Fruit fly (Drosophila melanogaster) whole organism, wandering third instar larva: ENCODE measurements around the gene Nos.

Experiments used
- Abd-B ChIP-seq: fragments of >200 bp; optimal IDR thresholded peaks from 2 replicates; lab custom pipeline; 2017; ENCODE audit warnings: missing biosample characterization, missing genetic modification characterization
- CG32264 ChIP-seq: fragments of 200-800 bp; sonication (Bioruptor generic); optimal IDR thresholded peaks from 2 replicates; lab custom pipeline; 2016; ENCODE audit warnings: missing biosample characterization, missing genetic modification characterization
- CG9705 ChIP-seq: fragments of 200-800 bp; sonication (Bioruptor generic); optimal IDR thresholded peaks from 2 replicates; lab custom pipeline; 2018; ENCODE audit warnings: missing biosample characterization, mild to moderate bottlenecking, missing genetic modification characterization
- CrebA ChIP-seq: fragments of 200-800 bp; sonication (Bioruptor generic); optimal IDR thresholded peaks from 2 replicates; lab custom pipeline; 2016; ENCODE audit warnings: missing biosample characterization, mild to moderate bottlenecking, missing genetic modification characterization, borderline replicate concordance
- Dfd ChIP-seq: fragments of >200 bp; optimal IDR thresholded peaks from 2 replicates; lab custom pipeline; 2017; ENCODE audit warnings: missing biosample characterization, missing genetic modification characterization
- Dif ChIP-seq: fragments of 200-275, 200-300 bp; sonication (Bioruptor generic); optimal IDR thresholded peaks from 2 replicates; lab custom pipeline; 2018; ENCODE audit warnings: missing biosample characterization, missing genetic modification characterization; ENCODE audit not compliant: partially characterized antibody
- GATAd ChIP-seq: sonication (Bioruptor generic); optimal IDR thresholded peaks from 2 replicates; lab custom pipeline; 2016; ENCODE audit warnings: missing biosample characterization, missing genetic modification characterization
- HLH106 ChIP-seq: fragments of 200-800 bp; optimal IDR thresholded peaks from 3 replicates; lab custom pipeline; 2019; ENCODE audit warnings: missing biosample characterization, mild to moderate bottlenecking, missing genetic modification characterization, moderate library complexity
- Hnf4 ChIP-seq: fragments of 200-800 bp; sonication (Bioruptor generic); optimal IDR thresholded peaks from 2 replicates; lab custom pipeline; 2016; ENCODE audit warnings: missing biosample characterization, mild to moderate bottlenecking, missing genetic modification characterization
- Hr78 ChIP-seq: fragments of >200 bp; optimal IDR thresholded peaks from 2 replicates; lab custom pipeline; 2017; ENCODE audit warnings: missing biosample characterization, missing genetic modification characterization
- Hr83 ChIP-seq: fragments of 200-300 bp; sonication (Bioruptor generic); optimal IDR thresholded peaks from 2 replicates; lab custom pipeline; 2016; ENCODE audit warnings: missing biosample characterization, mild to moderate bottlenecking, missing genetic modification characterization, moderate library complexity; ENCODE audit not compliant: poor library complexity, severe bottlenecking
- Jra ChIP-seq: sonication (Bioruptor generic); optimal IDR thresholded peaks from 2 replicates; lab custom pipeline; 2016; ENCODE audit warnings: missing biosample characterization, missing genetic modification characterization
- Myc ChIP-seq: fragments of >200 bp; optimal IDR thresholded peaks from 2 replicates; lab custom pipeline; 2017
- N ChIP-seq: fragments of >200 bp; optimal IDR thresholded peaks from 2 replicates; lab custom pipeline; 2018; ENCODE audit warnings: missing biosample characterization, missing external identifiers, missing genetic modification characterization
- Rel ChIP-seq, 2 experiments: fragments of 200-800 bp; sonication (Bioruptor generic) in 1 of 2; optimal IDR thresholded peaks; 2 replicates in 1 of 2; 3 replicates in 1 of 2; lab custom pipeline; 2016 to 2019; ENCODE audit warnings: mild to moderate bottlenecking in 2 of 2, missing biosample characterization in 2 of 2, missing genetic modification characterization in 2 of 2, moderate library complexity in 1 of 2
- Sp1 ChIP-seq: fragments of 200-800 bp; sonication (Bioruptor generic); optimal IDR thresholded peaks from 3 replicates; lab custom pipeline; 2019; ENCODE audit warnings: missing biosample characterization, mild to moderate bottlenecking, missing genetic modification characterization, moderate library complexity
- Vsx2 ChIP-seq: fragments of 200-300, 225-300 bp; sonication (Bioruptor generic); optimal IDR thresholded peaks from 2 replicates; lab custom pipeline; 2018; ENCODE audit warnings: missing biosample characterization, missing genetic modification characterization; ENCODE audit not compliant: partially characterized antibody
- br ChIP-seq: fragments of 200-800 bp; sonication (Bioruptor generic); optimal IDR thresholded peaks from 2 replicates; lab custom pipeline; 2016; ENCODE audit warnings: missing biosample characterization, missing genetic modification characterization
- brk ChIP-seq: fragments of 200-800 bp; sonication (Bioruptor generic); optimal IDR thresholded peaks from 2 replicates; lab custom pipeline; 2016; ENCODE audit warnings: missing biosample characterization, mild to moderate bottlenecking, missing genetic modification characterization
- dl ChIP-seq, 2 experiments: fragments of 175-275, 200-275 bp in 1 of 2; fragments of 200-275 bp in 1 of 2; sonication (Bioruptor generic); optimal IDR thresholded peaks; lab custom pipeline; 2018; ENCODE audit warnings: mild to moderate bottlenecking in 2 of 2, missing biosample characterization in 2 of 2, missing genetic modification characterization in 2 of 2, moderate library complexity in 2 of 2; ENCODE audit not compliant: partially characterized antibody in 2 of 2, insufficient read depth in 1 of 2
- dmrt93B ChIP-seq: fragments of 200-800 bp; sonication (Bioruptor generic); optimal IDR thresholded peaks from 2 replicates; lab custom pipeline; 2018; ENCODE audit warnings: missing biosample characterization, mild to moderate bottlenecking, missing genetic modification characterization
- dsf ChIP-seq: sonication (Bioruptor generic); optimal IDR thresholded peaks from 2 replicates; lab custom pipeline; 2016; ENCODE audit warnings: missing biosample characterization, missing genetic modification characterization, borderline replicate concordance
- ey ChIP-seq: fragments of 200-800 bp; sonication (Bioruptor generic); optimal IDR thresholded peaks from 2 replicates; lab custom pipeline; 2016; ENCODE audit warnings: missing biosample characterization, missing genetic modification characterization
- foxo ChIP-seq, 2 experiments: fragments of 200-800 bp; sonication (Bioruptor generic); optimal IDR thresholded peaks; 2 replicates in 1 of 2; 3 replicates in 1 of 2; lab custom pipeline; 2016 to 2017; ENCODE audit warnings: missing biosample characterization in 2 of 2, missing genetic modification characterization in 2 of 2
- h ChIP-seq: fragments of 200-800 bp; sonication (Bioruptor generic); optimal IDR thresholded peaks from 3 replicates; lab custom pipeline; 2016; ENCODE audit warnings: missing biosample characterization, mild to moderate bottlenecking, missing genetic modification characterization
- jim ChIP-seq: fragments of 175-275, 200-325 bp; sonication (Bioruptor generic); optimal IDR thresholded peaks from 2 replicates; lab custom pipeline; 2016; ENCODE audit warnings: missing biosample characterization, mild to moderate bottlenecking, missing genetic modification characterization
- lola ChIP-seq: fragments of >200 bp; optimal IDR thresholded peaks from 2 replicates; lab custom pipeline; 2017; ENCODE audit warnings: missing biosample characterization, missing genetic modification characterization
- pan ChIP-seq: fragments of >200 bp; optimal IDR thresholded peaks from 2 replicates; lab custom pipeline; 2017
- rgr ChIP-seq: fragments of 200-800 bp; sonication (Bioruptor generic); optimal IDR thresholded peaks from 3 replicates; lab custom pipeline; 2016; ENCODE audit warnings: missing biosample characterization, mild to moderate bottlenecking, missing genetic modification characterization
- sage ChIP-seq: fragments of 200-800 bp; sonication (Bioruptor generic); optimal IDR thresholded peaks from 2 replicates; lab custom pipeline; 2016; ENCODE audit warnings: missing biosample characterization, mild to moderate bottlenecking, missing genetic modification characterization
- sv ChIP-seq: fragments of 200-800 bp; sonication (Bioruptor generic); optimal IDR thresholded peaks from 3 replicates; lab custom pipeline; 2016; ENCODE audit warnings: missing biosample characterization, missing genetic modification characterization
- tai ChIP-seq: sonication (Bioruptor generic); optimal IDR thresholded peaks from 2 replicates; lab custom pipeline; 2016; ENCODE audit warnings: missing biosample characterization, missing genetic modification characterization
- woc ChIP-seq: sonication (Bioruptor generic); optimal IDR thresholded peaks from 2 replicates; lab custom pipeline; 2016; ENCODE audit warnings: missing biosample characterization, mild to moderate bottlenecking, missing genetic modification characterization

The Nos gene

dm6 chr2L:10789922-10790321, 47.4 kb downstream of the Nos start, which contains the start of gene CG31870:
TSS of gene CG31870 (plus strand) at chr2L:10790222.
- TF ChIP-seq rgr (no peak), dmrt93B (GFP tag; lab: Kevin White, UChicago) (no peak), Jra (GFP tag; lab: Kevin White, UChicago) (no peak), lola (GFP tag; lab: Kevin White, UChicago) (no peak), Hr83 (no peak), Hnf4 (GFP tag; lab: Kevin White, UChicago) (no peak), Hr78 (GFP tag; lab: Kevin White, UChicago) (no peak), Myc (no peak), Dif (GFP tag; lab: Kevin White, UChicago) (no peak), CrebA (GFP tag; lab: Kevin White, UChicago) (no peak), ey (no peak), CG9705 (GFP tag; lab: Kevin White, UChicago) (no peak), dsf (no peak)
- TF ChIP-seq, all 38 proteins: peak for 0

- no peak for TF ChIP-seq HLH106
- no peak for TF ChIP-seq foxo (GFP tag; optimal IDR thresholded peaks at IDR 0.05; lab: Kevin White, UChicago)
- TF ChIP-seq dsf, result no peak
- TF ChIP-seq Myc, result no peak
- no peak for TF ChIP-seq sv (GFP tag; lab: Kevin White, UChicago)
- no peak for TF ChIP-seq Abd-B (GFP tag; lab: Kevin White, UChicago)
- TF ChIP-seq rgr, result no peak
- no peak for TF ChIP-seq sage (GFP tag; lab: Kevin White, UChicago)
- TF ChIP-seq CG32264 (GFP tag; lab: Kevin White, UChicago), result no peak
- no peak for TF ChIP-seq dl (GFP tag; optimal IDR thresholded peaks at IDR 0.05; lab: Kevin White, UChicago; ENCODE audit: insufficient read depth in 1 of 2, partially characterized antibody in 2 of 2)
- TF ChIP-seq Sp1 (GFP tag; lab: Kevin White, UChicago), result no peak
- no peak for TF ChIP-seq dmrt93B (GFP tag; lab: Kevin White, UChicago)
- TF ChIP-seq h (GFP tag; lab: Kevin White, UChicago), result no peak
- no peak for TF ChIP-seq lola (GFP tag; lab: Kevin White, UChicago)
- TF ChIP-seq Jra (GFP tag; lab: Kevin White, UChicago), result no peak
- no peak for TF ChIP-seq GATAd (GFP tag; lab: Kevin White, UChicago)
- no peak for TF ChIP-seq brk
These were observed 56.1 kb downstream of the Nos start for dm6 chr2L:10781252-10781651.

- no peak for TF ChIP-seq Dif (GFP tag; lab: Kevin White, UChicago)
- TF ChIP-seq Rel (GFP tag; optimal IDR thresholded peaks at IDR 0.05; lab: Kevin White, UChicago), result no peak
- TF ChIP-seq Rel (tag; optimal IDR thresholded peaks at IDR 0.05; lab: Kevin White, UChicago), result no peak
- no peak for TF ChIP-seq Dfd (GFP tag; lab: Kevin White, UChicago)
- TF ChIP-seq Hr78 (GFP tag; lab: Kevin White, UChicago), result no peak
- TF ChIP-seq br (GFP tag; lab: Kevin White, UChicago), result no peak
- TF ChIP-seq pan, result no peak
- TF ChIP-seq CG32264 (GFP tag; lab: Kevin White, UChicago), result no peak
- no peak for TF ChIP-seq woc
- no peak for TF ChIP-seq rgr
- no peak for TF ChIP-seq N (GFP tag; lab: Kevin White, UChicago)
- no peak for TF ChIP-seq brk
- TF ChIP-seq Hr83, result no peak
- TF ChIP-seq Myc, result no peak
- TF ChIP-seq sage (GFP tag; lab: Kevin White, UChicago), result no peak
These were observed 63.3 kb downstream of the Nos start for dm6 chr2L:10774041-10774440.

- TF ChIP-seq CrebA (GFP tag; lab: Kevin White, UChicago) (no peak), jim (GFP tag; lab: Kevin White, UChicago) (no peak), Dfd (GFP tag; lab: Kevin White, UChicago) (no peak), Vsx2 (no peak), Rel (GFP tag; optimal IDR thresholded peaks at IDR 0.05; lab: Kevin White, UChicago) (no peak), Rel (tag; optimal IDR thresholded peaks at IDR 0.05; lab: Kevin White, UChicago) (no peak), Myc (no peak), CG32264 (GFP tag; lab: Kevin White, UChicago) (no peak), tai (GFP tag; lab: Kevin White, UChicago) (no peak), Hr83 (no peak), dsf (no peak), GATAd (GFP tag; lab: Kevin White, UChicago) (no peak)
These were observed 66.7 kb downstream of the Nos start, which contains the start of gene CG17127 for dm6 chr2L:10770568-10770967. TSS of gene CG17127 (plus strand) at chr2L:10770868.
